Comparison of ENCODE assay signal across 2 worm cellular contexts in the genomic region with DNA sequence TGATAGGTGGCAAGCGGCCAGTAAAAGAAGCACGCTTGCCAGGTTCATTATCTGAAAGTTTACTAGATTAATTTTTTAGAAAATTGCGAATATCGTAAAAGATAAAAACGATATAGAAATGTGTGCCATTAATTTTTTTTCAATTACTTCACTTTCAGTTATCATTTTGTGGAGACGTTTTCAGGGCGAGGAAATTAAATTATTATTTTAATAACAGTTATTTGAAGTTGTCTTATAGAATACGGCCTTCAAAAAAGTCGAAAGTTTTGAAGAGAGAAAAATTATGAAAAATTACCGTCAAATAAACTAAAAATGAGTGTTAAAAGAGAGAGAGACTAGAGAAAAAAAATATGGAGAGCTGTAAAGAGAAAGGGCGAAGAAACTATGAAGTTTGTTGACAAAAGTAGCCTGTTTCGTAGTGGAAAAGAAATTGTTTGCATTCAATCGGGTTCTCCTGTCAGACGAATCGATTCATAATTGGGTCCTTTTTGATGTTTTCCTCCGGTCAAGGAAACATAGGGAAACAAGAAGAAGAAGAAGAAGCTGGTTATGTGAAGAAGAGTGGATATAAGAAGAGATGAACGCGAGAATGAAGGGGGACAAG.
TF ChIP-seq lines count a peak whose summit lies in the region.

A gene (minus strand): TSS at position 51 of the 604 bp plus-strand sequence.

TF ChIP-seq in whole organism, L3 larva, 47 proteins besides CTCF, POLR2A, EP300 and RAD21:
- no peak for TF ChIP-seq daf-12 (tag; optimal IDR thresholded peaks at IDR 0.05; lab: Kevin White, UChicago)
- no peak for TF ChIP-seq nfya-1 (tag; optimal IDR thresholded peaks at IDR 0.05; lab: Kevin White, UChicago; ENCODE audit: insufficient read depth)
- TF ChIP-seq nhr-76 (tag; optimal IDR thresholded peaks at IDR 0.05; lab: Kevin White, UChicago) = no peak
- peak; percentile 93 for TF ChIP-seq pha-4 (tag; optimal IDR thresholded peaks at IDR 0.05; lab: Kevin White, UChicago)
TF ChIP-seq in whole organism, L3 larva: peak in this region for 1.

TF ChIP-seq in whole organism, L4 larva, 104 proteins besides CTCF, POLR2A, EP300 and RAD21:
- TF ChIP-seq aha-1 (tag; lab: Kevin White, UChicago) = peak; percentile 34
- no peak for TF ChIP-seq fkh-10 (GFP tag; optimal IDR thresholded peaks at IDR 0.05; lab: Kevin White, UChicago)
- no peak for TF ChIP-seq daf-19 (GFP tag; conservative IDR thresholded peaks at IDR 0.05; lab: Robert Waterston, UW)
- TF ChIP-seq madf-9 (GFP tag; conservative IDR thresholded peaks at IDR 0.05; lab: Robert Waterston, UW) = no peak
- TF ChIP-seq aly-2 (tag; optimal IDR thresholded peaks at IDR 0.05; lab: Kevin White, UChicago) = no peak
- TF ChIP-seq lim-7 (GFP tag; IDR thresholded peaks at IDR 0.05; lab: Robert Waterston, UW) = no peak
- TF ChIP-seq F49E8.2 (tag; optimal IDR thresholded peaks at IDR 0.05; lab: Kevin White, UChicago; ENCODE audit: borderline replicate concordance) = no peak
- TF ChIP-seq hlh-11 (tag; optimal IDR thresholded peaks at IDR 0.05; lab: Kevin White, UChicago) = no peak
- no peak for TF ChIP-seq F26F4.8 (GFP tag; conservative IDR thresholded peaks at IDR 0.05; lab: Robert Waterston, UW)
